Fruit fly (Drosophila melanogaster) whole organism, prepupa: ENCODE data around the gene Npc2h.

Experiments used
- Blimp-1 ChIP-seq: fragments of 200-800 bp; sonication (Bioruptor generic); optimal IDR thresholded peaks from 3 replicates; lab custom pipeline; 2017; ENCODE audit warnings: missing biosample characterization, missing genetic modification characterization, mild to moderate bottlenecking, moderate library complexity, missing genetic modification reagents
- CG10669 ChIP-seq: fragments of 200-800 bp; sonication (Bioruptor generic); optimal IDR thresholded peaks from 3 replicates; lab custom pipeline; 2018; ENCODE audit warnings: missing biosample characterization, mild to moderate bottlenecking, missing genetic modification characterization, moderate library complexity
- CG15336 ChIP-seq: fragments of 200-800 bp; sonication (Bioruptor generic); IDR thresholded peaks from 2 replicates; pipeline ENCODE4 v1.3.6; 2022; ENCODE audit warnings: missing biosample characterization, missing genetic modification characterization
- CG31627 ChIP-seq: fragments of 200-800 bp; sonication (Bioruptor generic); optimal IDR thresholded peaks from 3 replicates; lab custom pipeline; 2016; ENCODE audit warnings: missing biosample characterization, missing genetic modification characterization
- CG34406 ChIP-seq: fragments of 200-800 bp; sonication (Bioruptor generic); optimal IDR thresholded peaks from 3 replicates; lab custom pipeline; 2016; ENCODE audit warnings: missing biosample characterization, missing genetic modification characterization
- CG3919 ChIP-seq: fragments of 200-800 bp; sonication (Bioruptor generic); optimal IDR thresholded peaks from 3 replicates; lab custom pipeline; 2016; ENCODE audit warnings: missing biosample characterization, missing genetic modification characterization
- CG4318 ChIP-seq: fragments of 200-800 bp; sonication (Bioruptor generic); optimal IDR thresholded peaks from 3 replicates; lab custom pipeline; 2017; ENCODE audit warnings: missing biosample characterization, mild to moderate bottlenecking, missing genetic modification characterization
- CG6163 ChIP-seq: fragments of 200-800 bp; sonication (Bioruptor generic); IDR thresholded peaks from 3 replicates; pipeline ENCODE4 v1.3.6; 2022; ENCODE audit warnings: missing biosample characterization, missing genetic modification characterization
- CG6792 ChIP-seq: fragments of 200-800 bp; sonication (Bioruptor generic); optimal IDR thresholded peaks from 3 replicates; lab custom pipeline; 2016; ENCODE audit warnings: missing biosample characterization, missing genetic modification characterization
- CG8119 ChIP-seq: fragments of 200-800 bp; sonication (Bioruptor generic); IDR thresholded peaks from 3 replicates; pipeline ENCODE4 v1.3.6; 2022; ENCODE audit warnings: missing biosample characterization, missing genetic modification characterization
- CG8319 ChIP-seq: fragments of 200-800 bp; sonication (Bioruptor generic); optimal IDR thresholded peaks from 3 replicates; lab custom pipeline; 2016; ENCODE audit warnings: missing biosample characterization, missing genetic modification characterization
- CG9139 ChIP-seq: fragments of 200-800 bp; sonication (Bioruptor generic); optimal IDR thresholded peaks from 3 replicates; lab custom pipeline; 2017; ENCODE audit warnings: missing biosample characterization, mild to moderate bottlenecking, missing genetic modification characterization
- Eip75B ChIP-seq: fragments of 200-800 bp; sonication (Bioruptor generic); optimal IDR thresholded peaks from 3 replicates; lab custom pipeline; 2016; ENCODE audit warnings: missing biosample characterization, missing genetic modification characterization
- Eip78C ChIP-seq: fragments of 200-800 bp; sonication (Bioruptor generic); peaks from one replicate; lab custom pipeline; 2016; ENCODE audit warnings: missing biosample characterization, missing genetic modification characterization
- Ets21C ChIP-seq: fragments of 200-800 bp; sonication (Bioruptor generic); optimal IDR thresholded peaks from 3 replicates; lab custom pipeline; 2016; ENCODE audit warnings: missing biosample characterization, missing genetic modification characterization
- Ets96B ChIP-seq: fragments of 200-800 bp; optimal IDR thresholded peaks from 2 replicates; lab custom pipeline; 2019; ENCODE audit warnings: missing biosample characterization, mild to moderate bottlenecking, missing genetic modification characterization, moderate library complexity
- Hr38 ChIP-seq: sonication (Bioruptor generic); optimal IDR thresholded peaks from 2 replicates; lab custom pipeline; 2016; ENCODE audit warnings: missing biosample characterization, missing genetic modification characterization
- Hr39 ChIP-seq: fragments of 200-800 bp; sonication (Bioruptor generic); optimal IDR thresholded peaks from 2 replicates; lab custom pipeline; 2016; ENCODE audit warnings: missing biosample characterization, missing genetic modification characterization
- Lpt ChIP-seq: fragments of 200-800 bp; sonication (Bioruptor generic); optimal IDR thresholded peaks from 3 replicates; lab custom pipeline; 2016; ENCODE audit warnings: missing biosample characterization, missing genetic modification characterization
- Met ChIP-seq: fragments of 200-800 bp; sonication (Bioruptor generic); optimal IDR thresholded peaks from 3 replicates; lab custom pipeline; 2016; ENCODE audit warnings: missing biosample characterization, missing genetic modification characterization
- achi ChIP-seq: fragments of 200-800 bp; sonication (Bioruptor generic); optimal IDR thresholded peaks from 3 replicates; lab custom pipeline; 2016; ENCODE audit warnings: missing biosample characterization, missing genetic modification characterization
- cyc ChIP-seq: fragments of 200-800 bp; sonication (Bioruptor generic); optimal IDR thresholded peaks from 3 replicates; lab custom pipeline; 2016; ENCODE audit warnings: missing biosample characterization, missing genetic modification characterization
- dsx ChIP-seq: fragments of 200-800 bp; optimal IDR thresholded peaks from 3 replicates; lab custom pipeline; 2019; ENCODE audit warnings: missing biosample characterization, mild to moderate bottlenecking, missing genetic modification characterization, moderate library complexity; ENCODE audit not compliant: poor library complexity, severe bottlenecking
- esn ChIP-seq: fragments of 200-800 bp; sonication (Bioruptor generic); optimal IDR thresholded peaks from 2 replicates; lab custom pipeline; 2016; ENCODE audit warnings: missing biosample characterization, mild to moderate bottlenecking, missing genetic modification characterization, moderate library complexity
- fd59A ChIP-seq: fragments of 200-800 bp; sonication (Bioruptor generic); optimal IDR thresholded peaks from 2 replicates; lab custom pipeline; 2017; ENCODE audit warnings: missing biosample characterization, mild to moderate bottlenecking, missing genetic modification characterization, missing genetic modification reagents
- fd85E ChIP-seq: fragments of 200-800 bp; sonication (Bioruptor generic); optimal IDR thresholded peaks from 3 replicates; lab custom pipeline; 2016; ENCODE audit warnings: missing biosample characterization, missing genetic modification characterization
- fkh ChIP-seq: fragments of 200-800 bp; sonication (Bioruptor generic); optimal IDR thresholded peaks from 3 replicates; lab custom pipeline; 2017; ENCODE audit warnings: missing biosample characterization, mild to moderate bottlenecking, missing genetic modification characterization, moderate library complexity
- pdm3 ChIP-seq: fragments of 200-800 bp; sonication (Bioruptor generic); optimal IDR thresholded peaks from 3 replicates; lab custom pipeline; 2016; ENCODE audit warnings: missing biosample characterization, missing genetic modification characterization
- salr ChIP-seq, 2 experiments: fragments of 200-800 bp; sonication (Bioruptor generic); optimal IDR thresholded peaks; 3 replicates each; lab custom pipeline; 2016 to 2018; ENCODE audit warnings: missing biosample characterization in 2 of 2, missing genetic modification characterization in 2 of 2, mild to moderate bottlenecking in 1 of 2
- spab ChIP-seq: fragments of 200-800 bp; sonication (Bioruptor generic); optimal IDR thresholded peaks from 2 replicates; lab custom pipeline; 2017; ENCODE audit warnings: missing biosample characterization, mild to moderate bottlenecking, missing genetic modification characterization, missing genetic modification reagents
- ss ChIP-seq, 2 experiments: fragments of 200-800 bp; sonication (Bioruptor generic); optimal IDR thresholded peaks; 2 replicates in 1 of 2; 3 replicates in 1 of 2; lab custom pipeline; 2017 to 2018; ENCODE audit warnings: mild to moderate bottlenecking in 2 of 2, missing biosample characterization in 2 of 2, missing genetic modification characterization in 2 of 2, moderate library complexity in 1 of 2
- svp ChIP-seq: fragments of 200-800 bp; sonication (Bioruptor generic); peaks from one replicate; lab custom pipeline; 2016; ENCODE audit warnings: missing biosample characterization, missing genetic modification characterization

The Npc2h gene

DNA sequence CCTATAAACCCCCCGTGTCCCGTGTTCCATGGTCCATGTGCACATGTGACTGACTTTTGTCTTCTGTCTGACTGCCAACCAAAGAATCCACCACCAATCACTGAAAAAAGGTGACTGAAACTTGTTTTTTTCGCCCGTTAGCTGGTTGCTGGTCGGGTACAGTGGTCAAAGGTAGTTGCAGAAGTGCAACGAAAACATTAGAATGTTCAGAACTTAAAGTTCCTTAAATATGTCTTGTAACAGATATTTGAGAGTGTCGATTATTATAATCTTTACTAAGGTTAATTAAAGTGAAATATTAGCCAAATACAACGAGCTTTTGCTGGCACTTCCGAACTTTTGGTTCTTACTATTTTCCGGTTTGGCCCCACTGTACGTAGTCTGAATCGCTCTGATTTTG is 15.1 kb upstream of the Npc2h start (continued):
- no peak for TF ChIP-seq CG4318 (GFP tag; lab: Kevin White, UChicago)
- TF ChIP-seq salr (GFP tag; optimal IDR thresholded peaks at IDR 0.05; lab: Kevin White, UChicago), result no peak
- no peak for TF ChIP-seq ss (GFP tag; optimal IDR thresholded peaks at IDR 0.05; lab: Kevin White, UChicago)
- peak; percentile 41 for TF ChIP-seq Ets21C (GFP tag; lab: Kevin White, UChicago)
- TF ChIP-seq CG34406 (GFP tag; lab: Kevin White, UChicago), result peak; percentile 17
- TF ChIP-seq fd85E (GFP tag; lab: Kevin White, UChicago), result no peak
- no peak for TF ChIP-seq CG15336 (GFP tag; lab: Robert Waterston, UW)

- TF ChIP-seq Hr38 (no peak), fkh (no peak), Eip78C (peak; percentile 49), spab (GFP tag; lab: Kevin White, UChicago) (peak; percentile 20), CG6163 (no peak), Lpt (GFP tag; lab: Kevin White, UChicago) (no peak), Met (GFP tag; lab: Kevin White, UChicago) (peak; percentile 9), achi (GFP tag; lab: Kevin White, UChicago) (peak; percentile 14), svp (GFP tag; lab: Kevin White, UChicago) (peak; percentile 48), Blimp-1 (no peak), cyc (GFP tag; lab: Kevin White, UChicago) (peak; percentile 1), CG3919 (GFP tag; lab: Kevin White, UChicago) (peak; percentile 43)
- TF ChIP-seq, all 60 proteins: peak for 7
These were observed 12.9 kb upstream of the Npc2h start for dm6 chr3R:30758725-30759714.

- TF ChIP-seq CG3919 (GFP tag; lab: Kevin White, UChicago) (peak; percentile 14), dsx (GFP tag; lab: Kevin White, UChicago) (peak; percentile 7), CG31627 (GFP tag; lab: Kevin White, UChicago) (peak; percentile 18), svp (GFP tag; lab: Kevin White, UChicago) (peak; percentile 69), Ets21C (GFP tag; lab: Kevin White, UChicago) (no peak), Eip75B (GFP tag; lab: Kevin White, UChicago) (peak; percentile 2), Eip78C (peak; percentile 69), CG8119 (GFP tag; lab: Robert Waterston, UW) (no peak), CG8319 (GFP tag; lab: Kevin White, UChicago) (no peak), Hr39 (GFP tag; lab: Kevin White, UChicago) (peak; percentile 15), CG6163 (peak; percentile 59; the same call in 2 of the 3 replicates), fd59A (GFP tag; lab: Kevin White, UChicago) (peak; percentile 4), pdm3 (GFP tag; lab: Kevin White, UChicago) (peak; percentile 8), Ets96B (peak; percentile 15), CG6792 (GFP tag; lab: Kevin White, UChicago) (peak; percentile 1), esn (GFP tag; lab: Kevin White, UChicago) (peak; percentile 0), CG10669 (GFP tag; lab: Kevin White, UChicago) (peak; percentile 11), CG9139 (GFP tag; lab: Kevin White, UChicago) (no peak)
These were observed 10.1 kb upstream of the Npc2h start for dm6 chr3R:30756191-30756590.
